Worm (Caenorhabditis elegans): ENCODE data around the gene ZK892.6.

Gene ZK892.6

DNA sequence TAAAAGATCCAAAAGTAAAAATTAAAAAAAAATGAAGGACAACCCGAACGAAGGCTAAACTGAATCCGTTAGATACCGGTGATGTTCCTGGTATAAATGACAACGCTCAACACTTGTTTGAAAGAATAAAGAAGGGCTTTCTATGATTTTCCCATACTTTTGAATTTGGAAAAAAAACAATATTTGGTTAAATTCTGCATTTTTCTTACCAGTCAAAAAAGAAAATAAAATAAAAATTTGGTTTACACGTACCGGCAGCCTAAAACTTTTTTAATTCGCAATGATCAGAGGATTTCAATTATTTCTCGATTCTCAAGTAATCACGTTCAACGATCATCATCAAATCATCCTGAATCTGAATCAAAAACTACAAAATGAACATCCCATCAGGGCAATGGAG lies 21.6 kb upstream of the ZK892.6 start, which contains the start of gene ZK892.3:
Gene ZK892.3, plus strand, starts transcription at position 301 of the 400 bp plus-strand sequence.
- TF ChIP-seq dao-5 (tag; optimal IDR thresholded peaks at IDR 0.05) (no peak), him-1 (tag; optimal IDR thresholded peaks at IDR 0.05) (no peak), W03F9.2 (tag; optimal IDR thresholded peaks at IDR 0.05) (no peak)

- no peak for TF ChIP-seq him-1 (tag; optimal IDR thresholded peaks at IDR 0.05)
- no peak for TF ChIP-seq dao-5 (tag; optimal IDR thresholded peaks at IDR 0.05)
- TF ChIP-seq W03F9.2 (tag; optimal IDR thresholded peaks at IDR 0.05) = no peak
Observed at ce11 chrII:10001065-10001464, 21.1 kb upstream of the ZK892.6 start, which contains the start of gene nlt-1. Gene nlt-1 (minus strand): TSS chrII:10001142.

DNA sequence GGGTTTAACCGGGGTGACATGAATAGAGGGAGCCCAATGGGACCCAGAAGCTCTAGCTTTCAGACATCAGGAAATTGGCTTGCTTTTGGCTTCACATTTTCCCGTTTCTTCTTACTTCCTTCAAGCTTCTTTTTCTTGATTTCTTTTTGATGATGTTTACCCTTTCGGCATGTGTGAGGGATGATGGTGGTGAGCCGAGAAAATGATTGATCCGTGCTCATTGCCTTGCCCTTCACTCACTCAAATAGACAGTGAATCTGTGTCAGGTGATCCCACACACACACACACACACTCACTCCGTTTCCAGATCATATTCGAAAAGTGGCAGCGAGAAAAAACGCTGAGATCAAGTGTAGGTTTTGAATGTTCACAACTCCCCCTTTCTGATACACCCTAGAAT lies 14.8 kb upstream of the ZK892.6 start:
- TF ChIP-seq dao-5 (tag; optimal IDR thresholded peaks at IDR 0.05) (no peak), him-1 (tag; optimal IDR thresholded peaks at IDR 0.05) (no peak), W03F9.2 (tag; optimal IDR thresholded peaks at IDR 0.05) (no peak)

DNA sequence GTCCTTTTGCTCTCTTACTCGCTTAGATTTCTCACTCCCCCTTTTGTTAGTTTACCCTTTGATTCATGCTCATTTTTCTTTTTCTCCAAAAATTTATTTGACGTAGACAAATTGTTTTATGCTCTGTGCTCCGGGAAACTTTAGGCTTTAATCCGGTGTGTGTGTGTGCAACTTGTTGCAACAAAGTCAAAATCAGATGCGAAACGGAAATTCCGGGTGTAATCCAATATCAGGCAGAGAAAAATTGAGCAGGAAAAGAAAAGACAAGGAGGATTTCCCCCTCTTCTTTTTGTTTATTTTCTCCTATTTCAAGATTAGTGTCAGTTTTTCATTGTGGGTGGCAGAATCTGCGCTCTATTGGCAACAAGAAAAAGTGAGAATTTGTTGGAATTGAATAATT lies 12.5 kb upstream of the ZK892.6 start:
- TF ChIP-seq him-1 (tag; optimal IDR thresholded peaks at IDR 0.05) = no peak
- no peak for TF ChIP-seq dao-5 (tag; optimal IDR thresholded peaks at IDR 0.05)
- TF ChIP-seq W03F9.2 (tag; optimal IDR thresholded peaks at IDR 0.05) = no peak

- TF ChIP-seq him-1 (tag; optimal IDR thresholded peaks at IDR 0.05) = no peak
- TF ChIP-seq W03F9.2 (tag; optimal IDR thresholded peaks at IDR 0.05) = no peak
- no peak for TF ChIP-seq dao-5 (tag; optimal IDR thresholded peaks at IDR 0.05)
Observed at ce11 chrII:9990812-9991211, 10.9 kb upstream of the ZK892.6 start, which contains the start of gene lec-3. Gene lec-3 (plus strand): TSS chrII:9991112.

ce11 chrII:9989533-9989932 lies 9.6 kb upstream of the ZK892.6 start:
- TF ChIP-seq W03F9.2 (tag; optimal IDR thresholded peaks at IDR 0.05) (no peak), him-1 (tag; optimal IDR thresholded peaks at IDR 0.05) (no peak), dao-5 (tag; optimal IDR thresholded peaks at IDR 0.05) (no peak)

DNA sequence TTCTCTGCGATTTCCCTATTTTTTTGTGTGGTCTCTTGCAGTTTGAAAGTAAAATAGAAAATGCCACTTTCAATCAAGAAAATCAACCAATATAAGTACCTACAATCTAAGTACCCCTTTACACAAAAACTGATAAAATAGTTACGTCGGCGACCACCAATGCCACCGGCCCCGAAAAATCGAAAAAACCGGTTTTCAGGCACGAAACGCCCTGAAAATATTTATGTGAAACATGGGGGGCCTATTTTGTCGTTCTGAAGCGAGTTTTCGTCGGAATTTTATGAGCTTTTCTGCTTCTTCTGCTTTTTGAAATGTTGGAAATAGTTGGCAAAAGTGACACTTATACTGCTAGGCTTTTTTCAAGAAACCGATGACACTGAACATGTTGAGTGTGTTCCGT lies 8.7 kb upstream of the ZK892.6 start:
- no peak for TF ChIP-seq dao-5 (tag; optimal IDR thresholded peaks at IDR 0.05)
- TF ChIP-seq W03F9.2 (tag; optimal IDR thresholded peaks at IDR 0.05) = no peak
- TF ChIP-seq him-1 (tag; optimal IDR thresholded peaks at IDR 0.05) = no peak

- TF ChIP-seq dao-5 (tag; optimal IDR thresholded peaks at IDR 0.05) (no peak), him-1 (tag; optimal IDR thresholded peaks at IDR 0.05) (no peak), W03F9.2 (tag; optimal IDR thresholded peaks at IDR 0.05) (no peak)
Observed at ce11 chrII:9986635-9987575, 7.0 kb upstream of the ZK892.6 start.

- TF ChIP-seq dao-5 (tag; optimal IDR thresholded peaks at IDR 0.05) (no peak), him-1 (tag; optimal IDR thresholded peaks at IDR 0.05) (no peak), W03F9.2 (tag; optimal IDR thresholded peaks at IDR 0.05) (no peak)
Observed at ce11 chrII:9984866-9985336, 5.0 kb upstream of the ZK892.6 start.

DNA sequence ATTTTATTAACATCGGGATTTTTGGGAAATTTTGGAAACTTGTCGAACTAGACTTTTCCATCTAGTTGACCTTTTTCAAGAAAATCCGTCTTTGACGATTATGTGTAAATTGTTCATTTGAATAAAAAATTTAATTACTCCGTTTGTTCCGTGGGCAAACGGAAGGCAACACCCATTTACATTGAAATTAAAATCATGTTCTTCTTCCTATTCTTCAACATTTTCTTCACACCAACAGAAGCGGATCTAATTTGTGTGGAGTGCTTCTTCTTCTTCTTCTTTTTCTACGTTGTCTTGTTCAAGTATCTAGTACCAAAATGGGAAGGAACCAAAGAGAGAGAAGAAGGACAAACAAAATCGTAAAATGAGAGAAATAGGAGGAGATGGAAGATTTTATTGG lies 2.5 kb upstream of the ZK892.6 start:
- TF ChIP-seq him-1 (tag; optimal IDR thresholded peaks at IDR 0.05) = no peak
- TF ChIP-seq W03F9.2 (tag; optimal IDR thresholded peaks at IDR 0.05) = no peak
- no peak for TF ChIP-seq dao-5 (tag; optimal IDR thresholded peaks at IDR 0.05)

ce11 chrII:9981760-9982159 lies 1.8 kb upstream of the ZK892.6 start, which contains the start of gene sdz-38:
Gene sdz-38 (minus strand): TSS chrII:9981860.
- TF ChIP-seq W03F9.2 (tag; optimal IDR thresholded peaks at IDR 0.05) = no peak
- no peak for TF ChIP-seq dao-5 (tag; optimal IDR thresholded peaks at IDR 0.05)
- TF ChIP-seq him-1 (tag; optimal IDR thresholded peaks at IDR 0.05) = no peak

- no peak for TF ChIP-seq dao-5 (tag; optimal IDR thresholded peaks at IDR 0.05)
- no peak for TF ChIP-seq him-1 (tag; optimal IDR thresholded peaks at IDR 0.05)
- no peak for TF ChIP-seq W03F9.2 (tag; optimal IDR thresholded peaks at IDR 0.05)
Observed at ce11 chrII:9976405-9976804, 3.5 kb downstream of the ZK892.6 start, which contains the start of gene R53.8. Gene R53.8 (plus strand): TSS chrII:9976705.

DNA sequence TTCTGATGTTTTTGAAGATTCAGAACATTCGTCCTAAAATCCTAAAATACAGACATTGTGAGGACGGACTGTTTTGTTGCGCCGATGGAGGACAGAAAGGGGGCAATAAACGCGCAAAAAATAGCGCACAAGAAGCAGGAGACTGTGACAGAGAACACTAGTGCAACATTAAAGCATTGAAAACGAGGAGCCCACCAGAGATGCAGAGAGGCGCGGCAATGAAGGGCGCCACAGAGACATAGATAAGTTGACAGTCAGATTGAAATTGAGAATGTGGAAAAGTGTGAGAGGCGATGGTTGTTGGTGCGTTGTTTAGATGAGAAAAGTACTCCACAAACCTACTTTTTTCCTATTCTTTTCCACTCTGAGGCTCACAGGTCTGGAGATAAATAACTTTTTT lies 5.0 kb downstream of the ZK892.6 start, which contains the start of gene aakg-5:
Gene aakg-5, minus strand, starts transcription at position 159 of the 400 bp plus-strand sequence.
- no peak for TF ChIP-seq him-1 (tag; optimal IDR thresholded peaks at IDR 0.05)
- TF ChIP-seq dao-5 (tag; optimal IDR thresholded peaks at IDR 0.05) = no peak
- TF ChIP-seq W03F9.2 (tag; optimal IDR thresholded peaks at IDR 0.05) = no peak

DNA sequence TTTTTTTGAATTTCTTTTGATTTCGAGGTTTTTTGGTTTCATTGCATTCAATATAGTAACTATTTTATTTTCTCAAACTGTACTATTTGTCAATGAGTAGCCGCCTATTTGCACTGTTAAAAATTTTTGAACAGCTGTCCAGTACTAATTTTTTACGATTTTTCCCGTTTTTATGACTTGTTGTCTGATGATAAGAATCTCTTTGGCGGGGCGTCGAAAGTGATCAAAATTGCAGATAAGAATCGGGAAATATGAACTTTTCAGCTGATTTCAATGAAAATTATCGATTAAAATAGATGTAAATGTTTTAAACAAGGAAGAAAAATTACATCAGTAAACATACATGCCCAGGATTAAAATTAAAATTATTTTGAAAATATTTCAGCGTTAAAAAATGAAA lies 5.7 kb downstream of the ZK892.6 start:
- TF ChIP-seq W03F9.2 (tag; optimal IDR thresholded peaks at IDR 0.05) = no peak
- no peak for TF ChIP-seq dao-5 (tag; optimal IDR thresholded peaks at IDR 0.05)
- TF ChIP-seq him-1 (tag; optimal IDR thresholded peaks at IDR 0.05) = no peak

All from whole organism, L4/young adult.